Worm (Caenorhabditis elegans): ENCODE results near the gene F14F9.2.

- no peak for TF ChIP-seq snpc-4 (tag; optimal IDR thresholded peaks at IDR 0.05)
- TF ChIP-seq ztf-11 (tag; optimal IDR thresholded peaks at IDR 0.05) = no peak
- TF ChIP-seq pha-4 (tag; optimal IDR thresholded peaks at IDR 0.05) = no peak
- no peak for TF ChIP-seq mab-5 (tag; optimal IDR thresholded peaks at IDR 0.05)
- TF ChIP-seq lin-32 (GFP tag; optimal IDR thresholded peaks at IDR 0.05) = no peak
- TF ChIP-seq unc-62 (GFP tag; optimal IDR thresholded peaks at IDR 0.05) = no peak
- no peak for TF ChIP-seq M03D4.4 (tag; optimal IDR thresholded peaks at IDR 0.05)
- no peak for TF ChIP-seq nhr-76 (tag; optimal IDR thresholded peaks at IDR 0.05)
- TF ChIP-seq nhr-12 (tag; optimal IDR thresholded peaks at IDR 0.05) = no peak
- no peak for TF ChIP-seq ham-2 (GFP tag; optimal IDR thresholded peaks at IDR 0.05)
- no peak for TF ChIP-seq unc-39 (tag; optimal IDR thresholded peaks at IDR 0.05)
Observed at ce11 chrV:5164682-5165081, 20.0 kb downstream of the F14F9.2 start, which contains the start of gene abu-7.
